Fruit fly (Drosophila melanogaster): ENCODE results near the gene Nepl14.

- TF ChIP-seq Myc (optimal IDR thresholded peaks at IDR 0.05) (no peak), h (optimal IDR thresholded peaks at IDR 0.05) (no peak), insv (optimal IDR thresholded peaks at IDR 0.05) (no peak), psq (optimal IDR thresholded peaks at IDR 0.05) (no peak)
Observed at dm6 chr3R:22769567-22769966, 6.1 kb upstream of the Nepl14 start, which contains the start of gene CG43092.
